Fruit fly (Drosophila melanogaster) whole organism, adult: ENCODE measurements around the gene Neurochondrin.

Experiments
- CG11617 ChIP-seq: fragments of 200-800 bp; sonication (Bioruptor generic); optimal IDR thresholded peaks from 2 replicates; lab custom pipeline; 2017; ENCODE audit warnings: mild to moderate bottlenecking, missing biosample characterization, missing genetic modification reagents, missing genetic modification characterization
- CG12768 ChIP-seq: fragments of 200-800 bp; sonication (Bioruptor generic); optimal IDR thresholded peaks from 2 replicates; lab custom pipeline; 2017; ENCODE audit warnings: missing biosample characterization, missing genetic modification characterization, mild to moderate bottlenecking, moderate library complexity, missing genetic modification reagents
- CG14711 ChIP-seq: fragments of 200-800 bp; sonication (Bioruptor generic); optimal IDR thresholded peaks from 2 replicates; lab custom pipeline; 2018; ENCODE audit warnings: missing biosample characterization, mild to moderate bottlenecking, missing genetic modification characterization, moderate library complexity
- CG1620 ChIP-seq: fragments of 200-800 bp; sonication (Bioruptor generic); optimal IDR thresholded peaks from 2 replicates; lab custom pipeline; 2016; ENCODE audit warnings: missing biosample characterization, missing genetic modification characterization
- CG33017 ChIP-seq: fragments of 200-800 bp; sonication (Bioruptor generic); optimal IDR thresholded peaks from 2 replicates; lab custom pipeline; 2018; ENCODE audit warnings: missing biosample characterization, mild to moderate bottlenecking, missing genetic modification characterization, moderate library complexity
- CG5204 ChIP-seq: fragments of 200-800 bp; sonication (Bioruptor generic); optimal IDR thresholded peaks from 2 replicates; lab custom pipeline; 2016; ENCODE audit warnings: missing biosample characterization, missing genetic modification characterization
- CG7045 ChIP-seq: fragments of 200-800 bp; sonication (Bioruptor generic); optimal IDR thresholded peaks from 2 replicates; lab custom pipeline; 2017; ENCODE audit warnings: missing biosample characterization, mild to moderate bottlenecking, missing genetic modification characterization
- CG7101 ChIP-seq: fragments of 200-800 bp; sonication (Bioruptor generic); optimal IDR thresholded peaks from 2 replicates; lab custom pipeline; 2018; ENCODE audit warnings: missing biosample characterization, mild to moderate bottlenecking, missing genetic modification characterization, moderate library complexity
- Clk ChIP-seq: fragments of 200-800 bp; sonication (Bioruptor generic); optimal IDR thresholded peaks from 2 replicates; lab custom pipeline; 2017; ENCODE audit warnings: missing biosample characterization, missing genetic modification characterization
- Crg-1 ChIP-seq: fragments of 200-800 bp; sonication (Bioruptor generic); optimal IDR thresholded peaks from 2 replicates; lab custom pipeline; 2016; ENCODE audit warnings: missing biosample characterization, missing genetic modification characterization
- Hr96 ChIP-seq: fragments of 200-800 bp; sonication (Bioruptor generic); optimal IDR thresholded peaks from 2 replicates; lab custom pipeline; 2016; ENCODE audit warnings: missing biosample characterization, missing genetic modification characterization
- Mnt ChIP-seq: fragments of 200-800 bp; sonication (Bioruptor generic); optimal IDR thresholded peaks from 2 replicates; lab custom pipeline; 2016; ENCODE audit warnings: missing biosample characterization, mild to moderate bottlenecking, missing genetic modification characterization
- bab1 ChIP-seq: fragments of 200-800 bp; sonication (Bioruptor generic); optimal IDR thresholded peaks from 3 replicates; lab custom pipeline; 2019; ENCODE audit warnings: missing biosample characterization, mild to moderate bottlenecking, missing genetic modification characterization, moderate library complexity
- cic ChIP-seq: fragments of 200-800 bp; sonication (Bioruptor generic); optimal IDR thresholded peaks from 2 replicates; lab custom pipeline; 2017; ENCODE audit warnings: missing biosample characterization, mild to moderate bottlenecking, missing genetic modification characterization, moderate library complexity
- cnc ChIP-seq, 2 experiments: fragments of >200 bp; optimal IDR thresholded peaks; 2 replicates each; lab custom pipeline; 2017
- kay ChIP-seq: fragments of 200-800 bp; sonication (Bioruptor generic); peaks from one replicate; lab custom pipeline; 2016; ENCODE audit warnings: missing biosample characterization, missing genetic modification characterization, borderline replicate concordance
- ovo ChIP-seq: fragments of 200-800 bp; sonication (Bioruptor generic); optimal IDR thresholded peaks from 2 replicates; lab custom pipeline; 2016; ENCODE audit warnings: missing biosample characterization, missing genetic modification characterization
- pad ChIP-seq: fragments of 200-800 bp; sonication (Bioruptor generic); optimal IDR thresholded peaks from 3 replicates; lab custom pipeline; 2017; ENCODE audit warnings: missing biosample characterization, missing genetic modification characterization, mild to moderate bottlenecking, moderate library complexity, missing genetic modification reagents
- tj ChIP-seq: fragments of 200-800 bp; sonication (Bioruptor generic); optimal IDR thresholded peaks from 3 replicates; lab custom pipeline; 2017; ENCODE audit warnings: missing biosample characterization, mild to moderate bottlenecking, missing genetic modification characterization, moderate library complexity
- toe ChIP-seq: fragments of 200-800 bp; sonication (Bioruptor generic); optimal IDR thresholded peaks from 2 replicates; lab custom pipeline; 2016; ENCODE audit warnings: missing biosample characterization, missing genetic modification characterization

The Neurochondrin gene

dm6 chr3R:6456140-6457054, 11.8 kb upstream of the Neurochondrin start, which contains the start of gene CG9727:
Gene CG9727 (minus strand): TSS chr3R:6456676.
- no peak for TF ChIP-seq cnc (optimal IDR thresholded peaks at IDR 0.05; lab: Kevin White, UChicago)
- peak; percentile 67 for TF ChIP-seq Mnt
- TF ChIP-seq CG11617 (GFP tag; lab: Kevin White, UChicago): peak; percentile 23
- no peak for TF ChIP-seq CG7045 (GFP tag; lab: Kevin White, UChicago)
- TF ChIP-seq CG14711: no peak
- TF ChIP-seq bab1 (GFP tag; lab: Kevin White, UChicago): peak; percentile 28
- no peak for TF ChIP-seq CG33017 (tag; lab: Kevin White, UChicago)
- no peak for TF ChIP-seq cic (GFP tag; lab: Kevin White, UChicago)
- peak; percentile 21 for TF ChIP-seq toe (GFP tag; lab: Kevin White, UChicago)
- no peak for TF ChIP-seq tj
- TF ChIP-seq Crg-1 (GFP tag; lab: Kevin White, UChicago): no peak
- TF ChIP-seq CG1620 (GFP tag; lab: Kevin White, UChicago): no peak
- TF ChIP-seq pad (GFP tag; lab: Kevin White, UChicago): no peak
- peak; percentile 39 for TF ChIP-seq kay (GFP tag; lab: Kevin White, UChicago)
- no peak for TF ChIP-seq Clk (GFP tag; lab: Kevin White, UChicago)

DNA sequence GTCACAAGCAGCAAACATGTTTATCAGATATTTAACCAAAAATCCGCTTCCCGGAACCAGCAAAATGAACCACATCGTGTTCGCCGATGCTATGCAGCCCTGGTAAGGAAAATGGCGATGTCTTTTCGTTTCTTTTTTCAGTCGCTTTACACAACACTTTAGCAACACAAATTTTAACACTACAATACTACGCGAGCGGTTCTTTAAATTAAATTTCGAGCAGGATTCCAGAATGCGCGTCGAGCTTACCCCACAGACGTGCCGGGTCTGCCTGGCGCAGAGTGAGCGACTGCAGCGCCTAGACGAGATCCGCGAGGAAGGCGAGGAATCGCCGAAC, 11.2 kb upstream of the Neurochondrin start, which contains the start of gene Zif:
Gene Zif (plus strand): TSS at position 34 of the 337 bp plus-strand sequence.
- TF ChIP-seq Crg-1 (GFP tag; lab: Kevin White, UChicago): peak; percentile 62
- TF ChIP-seq bab1 (GFP tag; lab: Kevin White, UChicago): peak; percentile 24
- TF ChIP-seq CG14711: peak; percentile 21
- peak; percentile 36 for TF ChIP-seq CG7101 (tag; lab: Kevin White, UChicago)
- TF ChIP-seq Mnt: no peak
- peak; percentile 5 for TF ChIP-seq toe (GFP tag; lab: Kevin White, UChicago)
- TF ChIP-seq CG1620 (GFP tag; lab: Kevin White, UChicago): peak; percentile 35
- TF ChIP-seq tj: peak; percentile 2
- TF ChIP-seq Clk (GFP tag; lab: Kevin White, UChicago): no peak
- no peak for TF ChIP-seq ovo
- TF ChIP-seq CG5204 (GFP tag; lab: Kevin White, UChicago): no peak
- TF ChIP-seq CG33017 (tag; lab: Kevin White, UChicago): peak; percentile 13
- TF ChIP-seq CG7045 (GFP tag; lab: Kevin White, UChicago): peak; percentile 33
- TF ChIP-seq CG11617 (GFP tag; lab: Kevin White, UChicago): no peak
- peak; percentile 59 for TF ChIP-seq pad (GFP tag; lab: Kevin White, UChicago)
- peak; percentile 47 for TF ChIP-seq kay (GFP tag; lab: Kevin White, UChicago)
- no peak for TF ChIP-seq cnc (optimal IDR thresholded peaks at IDR 0.05; lab: Kevin White, UChicago)
- TF ChIP-seq Hr96 (GFP tag; lab: Kevin White, UChicago): peak; percentile 1
- TF ChIP-seq CG12768 (GFP tag; lab: Kevin White, UChicago): peak; percentile 50
- peak; percentile 6 for TF ChIP-seq cic (GFP tag; lab: Kevin White, UChicago)

- no peak for TF ChIP-seq pad (GFP tag; lab: Kevin White, UChicago)
- no peak for TF ChIP-seq CG33017 (tag; lab: Kevin White, UChicago)
- TF ChIP-seq cic (GFP tag; lab: Kevin White, UChicago): no peak
- no peak for TF ChIP-seq kay (GFP tag; lab: Kevin White, UChicago)
- TF ChIP-seq bab1 (GFP tag; lab: Kevin White, UChicago): no peak
- TF ChIP-seq ovo: no peak
- TF ChIP-seq Crg-1 (GFP tag; lab: Kevin White, UChicago): no peak
- no peak for TF ChIP-seq CG1620 (GFP tag; lab: Kevin White, UChicago)
- TF ChIP-seq Mnt: no peak
- no peak for TF ChIP-seq CG7045 (GFP tag; lab: Kevin White, UChicago)
- no peak for TF ChIP-seq Clk (GFP tag; lab: Kevin White, UChicago)
- TF ChIP-seq CG7101 (tag; lab: Kevin White, UChicago): no peak
- no peak for TF ChIP-seq tj
- TF ChIP-seq Hr96 (GFP tag; lab: Kevin White, UChicago): no peak
- no peak for TF ChIP-seq CG14711
- TF ChIP-seq cnc (optimal IDR thresholded peaks at IDR 0.05; lab: Kevin White, UChicago): no peak
- no peak for TF ChIP-seq CG5204 (GFP tag; lab: Kevin White, UChicago)
- TF ChIP-seq toe (GFP tag; lab: Kevin White, UChicago): no peak
- TF ChIP-seq CG11617 (GFP tag; lab: Kevin White, UChicago): no peak
Observed at dm6 chr3R:6460589-6461141, 7.6 kb upstream of the Neurochondrin start.

DNA sequence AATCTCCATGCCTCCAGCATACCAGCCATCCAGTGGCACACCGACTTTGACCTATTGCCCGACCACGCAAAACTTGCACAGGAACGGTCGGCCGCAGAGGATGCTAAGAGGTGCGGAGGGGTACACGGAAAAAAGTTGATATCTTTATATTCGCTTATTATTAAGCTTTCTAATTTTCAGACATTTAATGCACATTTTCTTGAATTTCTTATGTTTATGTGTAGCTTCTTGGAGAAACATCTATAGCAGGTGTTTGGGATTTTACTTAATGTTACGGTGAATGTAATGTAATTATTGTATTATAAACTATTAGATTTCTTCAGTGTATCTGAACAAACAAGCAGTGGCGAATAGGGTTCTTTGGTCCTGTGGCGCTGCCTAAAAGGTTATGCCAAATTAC, 5.3 kb upstream of the Neurochondrin start:
- no peak for TF ChIP-seq Hr96 (GFP tag; lab: Kevin White, UChicago)
- no peak for TF ChIP-seq CG11617 (GFP tag; lab: Kevin White, UChicago)
- no peak for TF ChIP-seq CG7101 (tag; lab: Kevin White, UChicago)
- TF ChIP-seq kay (GFP tag; lab: Kevin White, UChicago): no peak
- TF ChIP-seq CG14711: no peak
- TF ChIP-seq CG1620 (GFP tag; lab: Kevin White, UChicago): no peak
- no peak for TF ChIP-seq CG12768 (GFP tag; lab: Kevin White, UChicago)
- TF ChIP-seq CG7045 (GFP tag; lab: Kevin White, UChicago): no peak
